Worm (Caenorhabditis elegans): Measurements from ENCODE around the gene mrps-23.

DNA sequence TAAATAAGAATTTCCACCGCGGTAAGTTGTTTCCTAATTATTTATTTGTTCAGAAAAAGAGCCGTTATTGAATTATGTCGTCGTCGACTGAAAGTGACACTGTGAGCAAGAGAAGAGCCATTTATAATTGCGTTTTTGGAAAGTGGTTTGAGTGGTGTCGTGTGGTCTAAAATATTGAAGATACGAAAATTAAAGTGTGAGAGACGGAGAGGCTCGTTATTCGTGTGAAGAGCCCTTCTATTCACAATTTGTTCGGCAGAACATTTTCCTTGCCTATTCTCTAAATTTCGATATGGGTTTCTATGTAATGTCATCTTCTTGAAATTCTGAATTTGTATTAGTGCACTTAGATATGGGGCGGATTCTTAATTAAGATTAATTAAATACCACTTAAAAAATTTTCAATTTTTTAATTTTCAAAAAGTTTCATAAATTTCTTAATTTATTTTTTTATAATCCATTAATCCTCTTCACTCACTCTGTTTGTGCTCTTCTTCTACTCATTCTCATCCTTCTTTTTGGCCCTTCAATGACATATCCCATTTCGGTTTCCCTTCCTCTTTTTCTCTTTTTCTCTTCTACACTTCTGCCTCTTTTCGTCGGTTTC, 13.6 kb downstream of the mrps-23 start:
- TF ChIP-seq unc-39 (tag; optimal IDR thresholded peaks at IDR 0.05): no peak
- no peak for TF ChIP-seq blmp-1 (tag; optimal IDR thresholded peaks at IDR 0.05)
- peak; percentile 45 for TF ChIP-seq unc-62 (GFP tag; optimal IDR thresholded peaks at IDR 0.05)
- no peak for TF ChIP-seq snpc-4 (tag; optimal IDR thresholded peaks at IDR 0.05)
- no peak for TF ChIP-seq pha-4 (tag; optimal IDR thresholded peaks at IDR 0.05)
- TF ChIP-seq ztf-11 (tag; optimal IDR thresholded peaks at IDR 0.05): no peak
- no peak for TF ChIP-seq elt-1 (tag; optimal IDR thresholded peaks at IDR 0.05; ENCODE audit: borderline replicate concordance, insufficient read depth)
